Worm (Caenorhabditis elegans) whole organism, L3 larva: ENCODE results near the gene F13C5.2.

ENCODE experiments used
- R02D3.7 ChIP-seq: fragments of 150-350 bp; optimal IDR thresholded peaks from 2 replicates; lab custom pipeline; 2014; ENCODE audit warnings: missing biosample characterization, missing genetic modification characterization
- ZK546.5 ChIP-seq: sonication (generic microtip); optimal IDR thresholded peaks from 2 replicates; lab custom pipeline; 2017; ENCODE audit warnings: missing biosample characterization, missing genetic modification characterization
- ceh-16 ChIP-seq: sonication (generic microtip); optimal IDR thresholded peaks from 2 replicates; lab custom pipeline; 2017; ENCODE audit warnings: missing biosample characterization, missing genetic modification characterization
- ceh-28 ChIP-seq: fragments of 150-350 bp; optimal IDR thresholded peaks from 2 replicates; lab custom pipeline; 2014; ENCODE audit warnings: missing biosample characterization, missing genetic modification reagents, missing genetic modification characterization
- daf-12 ChIP-seq: fragments of 150-350 bp; optimal IDR thresholded peaks from 2 replicates; lab custom pipeline; 2014; ENCODE audit warnings: missing biosample characterization, missing genetic modification reagents, missing genetic modification characterization
- egl-27 ChIP-seq: sonication (generic microtip); optimal IDR thresholded peaks from 4 replicates; lab custom pipeline; 2017; ENCODE audit warnings: missing biosample characterization, missing genetic modification reagents, missing genetic modification characterization
- elt-1 ChIP-seq: fragments of 150-350 bp; optimal IDR thresholded peaks from 2 replicates; lab custom pipeline; 2014; ENCODE audit warnings: missing biosample characterization, missing genetic modification characterization
- elt-2 ChIP-seq: sonication (generic microtip); optimal IDR thresholded peaks from 2 replicates; lab custom pipeline; 2016; ENCODE audit warnings: missing genetic modification reagents, mild to moderate bottlenecking, missing genetic modification characterization, missing compliant biosample characterization
- elt-3 ChIP-seq, 3 experiments: fragments of 150-350 bp in 1 of 3; sonication (generic microtip) in 2 of 3; optimal IDR thresholded peaks; 2 replicates in 2 of 3; 4 replicates in 1 of 3; lab custom pipeline; 2014 to 2017; ENCODE audit warnings: missing biosample characterization in 3 of 3, missing genetic modification characterization in 3 of 3
- eor-1 ChIP-seq, 2 experiments: fragments of 150-350 bp; optimal IDR thresholded peaks; 2 replicates each; lab custom pipeline; 2014 to 2018; ENCODE audit warnings: missing biosample characterization in 2 of 2, missing genetic modification characterization in 2 of 2
- hmg-11 ChIP-seq: sonication (generic microtip); optimal IDR thresholded peaks from 2 replicates; lab custom pipeline; 2016; ENCODE audit warnings: missing genetic modification characterization, missing compliant biosample characterization
- jun-1 ChIP-seq: fragments of 150-350 bp; optimal IDR thresholded peaks from 2 replicates; lab custom pipeline; 2014; ENCODE audit warnings: missing biosample characterization, missing genetic modification reagents, missing genetic modification characterization
- lin-15B ChIP-seq: fragments of 150-350 bp; optimal IDR thresholded peaks from 2 replicates; lab custom pipeline; 2014; ENCODE audit warnings: missing biosample characterization, missing genetic modification characterization
- lin-39 ChIP-seq: fragments of 150-350 bp; optimal IDR thresholded peaks from 2 replicates; lab custom pipeline; 2018; ENCODE audit warnings: missing biosample characterization, missing genetic modification reagents, missing genetic modification characterization
- lsy-12 ChIP-seq: sonication (generic microtip); optimal IDR thresholded peaks from 2 replicates; lab custom pipeline; 2016; ENCODE audit warnings: mild to moderate bottlenecking, missing genetic modification characterization, missing compliant biosample characterization
- mml-1 ChIP-seq: fragments of 150-350 bp; sonication (generic microtip); optimal IDR thresholded peaks from 3 replicates; lab custom pipeline; 2014; ENCODE audit warnings: missing biosample characterization, missing genetic modification characterization
- nfya-1 ChIP-seq: sonication (generic microtip); optimal IDR thresholded peaks from 2 replicates; lab custom pipeline; 2017; ENCODE audit warnings: missing genetic modification characterization, mild to moderate bottlenecking, missing compliant biosample characterization, antibody characterized with exemption, moderate library complexity; ENCODE audit not compliant: insufficient read depth
- nhr-11 ChIP-seq: fragments of 150-350 bp; optimal IDR thresholded peaks from 2 replicates; lab custom pipeline; 2014; ENCODE audit warnings: missing biosample characterization, missing genetic modification characterization
- nhr-12 ChIP-seq: fragments of 150-350 bp; optimal IDR thresholded peaks from 2 replicates; lab custom pipeline; 2014; ENCODE audit warnings: missing biosample characterization, missing genetic modification characterization
- nhr-23 ChIP-seq: fragments of 150-350 bp; optimal IDR thresholded peaks from 2 replicates; lab custom pipeline; 2014; ENCODE audit warnings: missing biosample characterization, missing genetic modification reagents, missing genetic modification characterization
- nhr-237 ChIP-seq: fragments of 150-350 bp; optimal IDR thresholded peaks from 2 replicates; lab custom pipeline; 2014; ENCODE audit warnings: missing biosample characterization, missing genetic modification characterization
- nhr-25 ChIP-seq: sonication (generic microtip); optimal IDR thresholded peaks from 2 replicates; lab custom pipeline; 2017; ENCODE audit warnings: missing biosample characterization, missing genetic modification characterization
- nhr-28 ChIP-seq: fragments of 150-350 bp; optimal IDR thresholded peaks from 2 replicates; lab custom pipeline; 2014; ENCODE audit warnings: missing biosample characterization, missing genetic modification characterization
- nhr-43 ChIP-seq: sonication (generic microtip); optimal IDR thresholded peaks from 2 replicates; lab custom pipeline; 2016; ENCODE audit warnings: mild to moderate bottlenecking, missing genetic modification characterization, missing compliant biosample characterization; ENCODE audit not compliant: poor library complexity, severe bottlenecking
- nhr-67 ChIP-seq: fragments of 150-350 bp; optimal IDR thresholded peaks from 2 replicates; lab custom pipeline; 2014; ENCODE audit warnings: missing biosample characterization, missing genetic modification characterization
- nhr-76 ChIP-seq: fragments of 150-350 bp; sonication (generic microtip); optimal IDR thresholded peaks from 5 replicates; lab custom pipeline; 2014; ENCODE audit warnings: missing biosample characterization, missing genetic modification characterization
- nhr-77 ChIP-seq: fragments of 150-350 bp; optimal IDR thresholded peaks from 2 replicates; lab custom pipeline; 2014; ENCODE audit warnings: missing biosample characterization, missing genetic modification characterization
- pha-4 ChIP-seq: fragments of 150-350 bp; optimal IDR thresholded peaks from 2 replicates; lab custom pipeline; 2014; ENCODE audit warnings: missing biosample characterization, missing genetic modification reagents, missing genetic modification characterization
- pqm-1 ChIP-seq: fragments of 150-350 bp; optimal IDR thresholded peaks from 2 replicates; lab custom pipeline; 2017; ENCODE audit warnings: missing biosample characterization, missing genetic modification characterization, inconsistent platforms
- snpc-4 ChIP-seq: fragments of 150-350 bp; optimal IDR thresholded peaks from 2 replicates; lab custom pipeline; 2014; ENCODE audit warnings: missing biosample characterization, missing genetic modification characterization
- tbx-2 ChIP-seq: sonication (generic microtip); optimal IDR thresholded peaks from 2 replicates; lab custom pipeline; 2016; ENCODE audit warnings: mild to moderate bottlenecking, missing genetic modification characterization, missing compliant biosample characterization
- unc-62 ChIP-seq: fragments of 150-350 bp; sonication (generic microtip); optimal IDR thresholded peaks from 4 replicates; lab custom pipeline; 2014; ENCODE audit warnings: missing biosample characterization, missing genetic modification reagents, missing genetic modification characterization
- ztf-11 ChIP-seq: fragments of 150-350 bp; optimal IDR thresholded peaks from 2 replicates; lab custom pipeline; 2014; ENCODE audit warnings: missing biosample characterization, missing genetic modification characterization

Gene F13C5.2

DNA sequence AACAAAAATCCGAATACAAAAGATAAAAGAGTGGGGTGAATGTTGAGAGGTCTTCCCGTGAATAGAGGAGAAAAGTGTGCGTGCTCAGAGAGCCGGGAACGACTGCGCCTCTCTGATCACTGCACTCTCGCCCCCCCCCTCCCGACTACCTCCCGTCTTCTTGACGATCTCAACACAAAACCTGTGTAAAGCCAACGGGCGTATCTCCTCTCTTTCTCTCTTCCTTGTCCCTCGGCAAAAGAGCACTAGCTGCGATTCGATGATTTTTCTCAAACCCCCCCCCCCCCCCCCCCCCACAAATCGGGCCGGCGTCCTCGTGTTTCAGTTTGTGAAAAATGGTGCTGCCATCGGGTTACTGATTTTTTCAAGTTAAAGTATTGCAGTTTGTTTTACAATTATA, 27.9 kb downstream of the F13C5.2 start:
- no peak for TF ChIP-seq nhr-237 (tag; lab: Kevin White, UChicago)
- TF ChIP-seq hmg-11 (tag; lab: Kevin White, UChicago): no peak
- TF ChIP-seq nhr-28 (tag; lab: Kevin White, UChicago): no peak
- TF ChIP-seq lin-39: no peak
- no peak for TF ChIP-seq nhr-77 (tag; lab: Kevin White, UChicago)
- TF ChIP-seq lsy-12: no peak
- TF ChIP-seq nhr-23 (tag; lab: Kevin White, UChicago): no peak
- no peak for TF ChIP-seq egl-27 (tag; lab: Kevin White, UChicago)
- TF ChIP-seq mml-1 (tag; lab: Kevin White, UChicago): no peak
- TF ChIP-seq nfya-1 (tag; lab: Kevin White, UChicago): no peak
- TF ChIP-seq daf-12 (tag; lab: Kevin White, UChicago): no peak
- TF ChIP-seq ceh-28: no peak
- no peak for TF ChIP-seq snpc-4 (tag; lab: Kevin White, UChicago)
- no peak for TF ChIP-seq eor-1 (tag; optimal IDR thresholded peaks at IDR 0.05; lab: Kevin White, UChicago)
- TF ChIP-seq R02D3.7: no peak
- no peak for TF ChIP-seq nhr-67 (tag; lab: Kevin White, UChicago)
- no peak for TF ChIP-seq nhr-12 (tag; lab: Kevin White, UChicago)
- TF ChIP-seq elt-2 (tag; lab: Kevin White, UChicago): no peak
- TF ChIP-seq elt-1: no peak
- no peak for TF ChIP-seq ztf-11

DNA sequence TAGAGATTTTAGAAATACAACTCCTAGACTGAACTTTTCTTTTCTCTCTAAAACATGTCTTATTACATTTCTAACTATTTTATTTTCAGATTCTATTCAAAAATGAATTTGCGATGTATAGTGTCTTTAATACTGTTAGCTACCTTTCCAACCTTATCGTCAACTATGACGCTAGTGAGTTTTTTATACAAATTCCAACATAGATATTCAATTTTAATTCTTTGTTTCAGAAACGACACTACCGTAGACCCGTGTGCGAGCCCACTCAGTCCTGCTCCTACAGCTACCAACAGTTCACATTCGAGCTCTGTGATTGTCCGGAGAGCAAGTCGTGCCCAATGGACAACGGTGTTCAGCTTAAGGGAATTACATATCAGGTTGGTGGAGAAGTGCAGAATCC, 35.4 kb downstream of the F13C5.2 start, which contains the start of gene M6.4:
Gene M6.4, plus strand, starts transcription at position 55 of the 400 bp plus-strand sequence.
- TF ChIP-seq nhr-25 (tag; lab: Kevin White, UChicago) (no peak), jun-1 (tag; lab: Kevin White, UChicago) (no peak), nhr-237 (tag; lab: Kevin White, UChicago) (no peak), nhr-43 (no peak)

DNA sequence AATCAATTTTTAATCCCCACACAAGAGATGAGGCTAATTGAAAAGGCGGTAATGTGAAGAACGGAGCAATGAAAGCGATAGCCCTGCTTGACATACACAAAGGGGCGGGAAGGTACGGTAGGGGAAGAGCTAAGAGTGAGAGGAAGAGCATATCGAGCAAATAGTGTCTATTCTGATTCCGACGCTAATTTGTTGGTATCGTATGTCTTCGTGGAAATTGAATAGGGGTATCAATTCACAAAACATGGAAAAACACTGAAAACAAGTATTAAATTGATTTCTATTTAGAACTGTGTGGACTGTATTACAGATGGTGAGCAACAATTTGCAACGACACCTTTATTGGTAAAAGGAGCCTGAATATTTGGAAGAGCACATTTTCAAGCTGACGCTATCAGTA, 43.1 kb downstream of the F13C5.2 start, which contains the start of gene pha-2:
Gene pha-2, minus strand, starts transcription at position 101 of the 400 bp plus-strand sequence.
- TF ChIP-seq mml-1 (tag; lab: Kevin White, UChicago): no peak
- TF ChIP-seq ztf-11: no peak
- no peak for TF ChIP-seq pha-4 (tag; lab: Kevin White, UChicago)
- TF ChIP-seq pqm-1: no peak
- no peak for TF ChIP-seq lin-15B
- no peak for TF ChIP-seq nhr-28 (tag; lab: Kevin White, UChicago)
- TF ChIP-seq tbx-2 (tag; lab: Kevin White, UChicago): no peak
- TF ChIP-seq lsy-12: no peak
- no peak for TF ChIP-seq snpc-4 (tag; lab: Kevin White, UChicago)
- TF ChIP-seq ceh-16 (tag; lab: Kevin White, UChicago): no peak
- TF ChIP-seq unc-62 (GFP tag; lab: Kevin White, UChicago): no peak

DNA sequence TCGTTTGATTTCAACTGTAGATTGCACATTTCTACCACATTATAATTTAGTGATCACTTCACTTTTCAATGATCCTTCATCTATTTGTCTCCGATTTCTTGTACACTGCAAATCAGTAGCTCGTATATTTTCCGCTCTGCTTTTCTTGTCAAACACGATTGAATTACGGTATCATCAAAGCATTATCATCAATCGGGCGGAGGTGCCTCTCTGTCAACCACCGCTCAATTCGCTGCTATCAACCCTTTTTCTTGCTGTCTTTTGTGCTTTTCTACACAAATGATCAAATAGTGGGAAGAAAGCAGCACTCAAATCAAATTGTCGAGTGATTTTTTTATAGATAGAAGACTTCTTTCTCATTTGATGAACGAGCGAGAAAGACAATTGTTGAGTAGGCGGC, 43.8 kb downstream of the F13C5.2 start:
- TF ChIP-seq elt-2 (tag; lab: Kevin White, UChicago): peak; percentile 63
- no peak for TF ChIP-seq jun-1 (tag; lab: Kevin White, UChicago)

DNA sequence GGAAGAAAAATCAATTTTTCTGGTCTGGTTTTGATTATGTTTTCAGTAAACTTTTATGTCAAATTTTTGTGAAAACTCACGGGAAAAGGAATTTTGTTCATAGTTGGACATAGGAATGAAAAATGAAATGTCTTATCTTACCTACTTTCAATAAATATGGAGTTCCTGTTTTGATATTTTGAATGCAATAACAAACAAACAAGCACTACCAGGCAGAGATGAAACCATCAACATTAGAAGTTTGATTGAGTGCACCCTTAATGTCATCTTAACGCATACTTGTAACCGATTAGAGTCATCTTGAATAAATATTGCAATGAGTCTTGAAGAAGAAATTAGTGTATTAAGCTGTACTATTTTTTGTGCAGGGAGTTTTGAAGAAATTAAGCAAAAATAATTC, 47.7 kb downstream of the F13C5.2 start, which contains the start of gene M6.11:
Gene M6.11, minus strand, starts transcription at position 101 of the 400 bp plus-strand sequence.
- TF ChIP-seq ZK546.5 (no peak), nhr-11 (tag; lab: Kevin White, UChicago) (no peak), nfya-1 (tag; lab: Kevin White, UChicago) (no peak), elt-3 (tag; optimal IDR thresholded peaks at IDR 0.05; lab: Kevin White, UChicago) (no peak), nhr-76 (tag; lab: Kevin White, UChicago) (no peak), jun-1 (tag; lab: Kevin White, UChicago) (no peak), nhr-67 (tag; lab: Kevin White, UChicago) (no peak), daf-12 (tag; lab: Kevin White, UChicago) (no peak)
